Fruit fly (Drosophila melanogaster): ENCODE data around the gene Wnt4.

Gene Wnt4

DNA sequence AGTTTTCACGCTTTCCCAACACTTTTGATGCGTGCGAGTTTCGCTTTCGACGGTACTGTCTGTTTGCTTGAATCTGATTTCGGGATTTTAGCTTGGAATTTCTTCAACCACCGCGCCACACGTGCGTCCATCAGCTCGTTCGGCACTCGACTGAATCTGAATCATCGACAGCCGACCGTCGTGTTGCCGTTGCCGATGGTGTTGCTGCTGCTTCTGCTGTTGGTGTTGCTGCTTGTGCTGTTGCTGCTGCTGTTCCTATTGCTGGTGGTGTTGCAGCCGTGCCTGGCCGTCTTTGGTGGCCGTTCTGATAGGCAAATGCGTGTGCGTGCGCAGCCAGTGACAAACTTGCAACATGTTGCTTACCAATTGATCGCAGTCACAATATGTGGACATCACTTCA lies at the start of gene Wnt4 (continued):
- TF ChIP-seq salm (tag; optimal IDR thresholded peaks at IDR 0.05) = no peak
- no peak for TF ChIP-seq dpn (GFP tag; optimal IDR thresholded peaks at IDR 0.05)
- TF ChIP-seq CG8089 (GFP tag; optimal IDR thresholded peaks at IDR 0.05) = peak; percentile 23
- no peak for TF ChIP-seq cad (GFP tag; optimal IDR thresholded peaks at IDR 0.05)
- TF ChIP-seq rib (GFP tag; IDR thresholded peaks at IDR 0.05) = no peak
- no peak for TF ChIP-seq CG4854 (GFP tag; optimal IDR thresholded peaks at IDR 0.05)
- no peak for TF ChIP-seq NfI (GFP tag; optimal IDR thresholded peaks at IDR 0.05)
- TF ChIP-seq onecut (GFP tag; IDR thresholded peaks at IDR 0.05) = peak; percentile 27; the same call in 1 of the 2 replicates
- TF ChIP-seq nmo (GFP tag; optimal IDR thresholded peaks at IDR 0.05) = no peak
- no peak for TF ChIP-seq CG14710 (tag; optimal IDR thresholded peaks at IDR 0.05)
- TF ChIP-seq ewg (GFP tag; optimal IDR thresholded peaks at IDR 0.05) = peak; percentile 33
- TF ChIP-seq CG5953 (GFP tag; IDR thresholded peaks at IDR 0.05) = no peak
- TF ChIP-seq tgo (GFP tag; IDR thresholded peaks at IDR 0.05) = no peak
- no peak for TF ChIP-seq CG15011 (GFP tag; optimal IDR thresholded peaks at IDR 0.05)
- no peak for TF ChIP-seq chn (GFP tag; optimal IDR thresholded peaks at IDR 0.05)
- no peak for TF ChIP-seq CG15601 (tag; optimal IDR thresholded peaks at IDR 0.05)
- TF ChIP-seq lmd (GFP tag; IDR thresholded peaks at IDR 0.05) = no peak
- TF ChIP-seq Dfd (GFP tag; optimal IDR thresholded peaks at IDR 0.05) = no peak
- TF ChIP-seq da (GFP tag; optimal IDR thresholded peaks at IDR 0.05) = no peak
- no peak for TF ChIP-seq bsh (GFP tag; optimal IDR thresholded peaks at IDR 0.05)

DNA sequence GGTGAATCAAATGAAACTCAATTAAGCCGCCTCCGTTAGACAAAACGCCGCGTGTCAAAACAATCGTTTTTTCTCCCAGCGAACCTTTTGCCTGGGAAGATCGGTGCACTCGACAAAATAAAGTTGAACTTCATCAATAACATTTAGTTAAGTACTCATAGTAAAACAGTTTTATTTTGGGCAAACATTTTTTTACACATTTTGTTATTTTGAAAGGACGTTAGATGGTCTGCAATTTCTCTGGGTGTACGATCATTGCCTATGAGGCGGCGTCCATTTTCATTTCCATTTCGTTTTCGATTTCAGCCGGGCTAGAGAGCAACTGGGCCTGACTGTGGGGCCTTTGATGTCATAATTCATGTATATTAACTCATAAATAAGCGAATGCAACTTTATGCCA lies 49.4 kb upstream of the Wnt4 start:
- TF ChIP-seq cas (GFP tag; IDR thresholded peaks at IDR 0.05) (no peak), CG6683 (GFP tag; optimal IDR thresholded peaks at IDR 0.05) (no peak), jing (GFP tag; optimal IDR thresholded peaks at IDR 0.05) (no peak), BtbVII (GFP tag; optimal IDR thresholded peaks at IDR 0.05) (no peak), NC2α (GFP tag; optimal IDR thresholded peaks at IDR 0.05) (no peak), peb (GFP tag; IDR thresholded peaks at IDR 0.05) (0 out of 2 replicates have a peak, but pooled peaks have one; percentile 35), CG16779 (GFP tag; IDR thresholded peaks at IDR 0.05) (no peak), CG18262 (tag; optimal IDR thresholded peaks at IDR 0.05) (peak; percentile 12), dmrt99B (tag; optimal IDR thresholded peaks at IDR 0.05) (peak; percentile 14), CG3838 (GFP tag; optimal IDR thresholded peaks at IDR 0.05) (no peak), prd (optimal IDR thresholded peaks at IDR 0.05) (no peak), prd (GFP tag; IDR thresholded peaks at IDR 0.05) (peak; percentile 51; the same call in 1 of the 3 replicates), Myb (GFP tag; optimal IDR thresholded peaks at IDR 0.05) (no peak), CG4730 (GFP tag; IDR thresholded peaks at IDR 0.05) (0 out of 2 replicates have a peak, but pooled peaks have one; percentile 8), sens (GFP tag) (peak; percentile 62), E2f1 (GFP tag; IDR thresholded peaks at IDR 0.05) (0 out of 2 replicates have a peak, but pooled peaks have one; percentile 23), CG11398 (GFP tag; optimal IDR thresholded peaks at IDR 0.05) (no peak), Awh (GFP tag; IDR thresholded peaks at IDR 0.05) (0 out of 2 replicates have a peak, but pooled peaks have one; percentile 18), zfh2 (GFP tag; optimal IDR thresholded peaks at IDR 0.05) (no peak), NC2β (GFP tag; optimal IDR thresholded peaks at IDR 0.05) (no peak), CG31388 (GFP tag; optimal IDR thresholded peaks at IDR 0.05) (no peak), CG6689 (GFP tag; IDR thresholded peaks at IDR 0.05) (peak; percentile 52), ftz-f1 (GFP tag; optimal IDR thresholded peaks at IDR 0.05) (no peak), Blimp-1 (GFP tag; optimal IDR thresholded peaks at IDR 0.05) (peak; percentile 39), bab2 (GFP tag; optimal IDR thresholded peaks at IDR 0.05) (no peak), phol (tag; optimal IDR thresholded peaks at IDR 0.05) (peak; percentile 11), crc (GFP tag; optimal IDR thresholded peaks at IDR 0.05) (no peak), Drgx (GFP tag; IDR thresholded peaks at IDR 0.05) (peak; percentile 40; the same call in 1 of the 2 replicates), CG14441 (GFP tag; IDR thresholded peaks at IDR 0.05) (0 out of 2 replicates have a peak, but pooled peaks have one; percentile 38), ara (GFP tag; IDR thresholded peaks at IDR 0.05) (peak; percentile 51; the same call in 1 of the 2 replicates), HmgD (GFP tag; optimal IDR thresholded peaks at IDR 0.05) (no peak), Xrp1 (GFP tag; IDR thresholded peaks at IDR 0.05) (peak; percentile 47; the same call in 1 of the 2 replicates), CG2712 (tag; optimal IDR thresholded peaks at IDR 0.05) (peak; percentile 25)

All from whole organism, embryonic.